Fruit fly (Drosophila melanogaster) whole organism, embryonic: ENCODE measurements around the gene mof.
A peak's percentile ranks its signal among the peaks of the same experiment; 100 is the strongest.

Experiments used
- ATbp ChIP-seq: fragments of 200-800 bp; sonication (Bioruptor generic); optimal IDR thresholded peaks from 2 replicates; lab custom pipeline; 2017; ENCODE audit warnings: missing biosample characterization, mild to moderate bottlenecking, missing genetic modification characterization, missing genetic modification reagents
- Ada2b ChIP-seq: fragments of 200-800 bp; sonication (Bioruptor generic); IDR thresholded peaks from 2 replicates; pipeline ENCODE4 v1.3.6; 2022; ENCODE audit warnings: missing biosample characterization, missing genetic modification characterization
- Asciz ChIP-seq: fragments of 200-800 bp; sonication (Bioruptor generic); optimal IDR thresholded peaks from 2 replicates; lab custom pipeline; 2017; ENCODE audit warnings: missing biosample characterization, mild to moderate bottlenecking, missing genetic modification characterization, missing genetic modification reagents
- Atf6 ChIP-seq: fragments of 200-800 bp; sonication (Bioruptor generic); IDR thresholded peaks from 2 replicates; pipeline ENCODE4 v1.3.6; 2022; ENCODE audit warnings: missing biosample characterization, missing genetic modification characterization
- Blimp-1 ChIP-seq: fragments of 200-800 bp; sonication (Bioruptor generic); optimal IDR thresholded peaks from 3 replicates; lab custom pipeline; 2018; ENCODE audit warnings: missing biosample characterization, missing genetic modification characterization, mild to moderate bottlenecking, moderate library complexity, missing genetic modification reagents
- C15 ChIP-seq: fragments of 200-800 bp; sonication (Bioruptor generic); IDR thresholded peaks from 3 replicates; pipeline ENCODE4 v1.3.6; 2022; ENCODE audit warnings: missing biosample characterization, missing genetic modification characterization
- CG10366 ChIP-seq: fragments of 200-800 bp; sonication (Bioruptor generic); IDR thresholded peaks from 2 replicates; pipeline ENCODE4 v1.3.6; 2022; ENCODE audit warnings: missing biosample characterization, missing genetic modification characterization
- CG11723 ChIP-seq: fragments of 200-800 bp; sonication (Bioruptor generic); optimal IDR thresholded peaks from 2 replicates; lab custom pipeline; 2017; ENCODE audit warnings: missing biosample characterization, mild to moderate bottlenecking, missing genetic modification characterization
- CG12071 ChIP-seq: fragments of 200-800 bp; sonication (Bioruptor generic); optimal IDR thresholded peaks from 3 replicates; lab custom pipeline; 2018; ENCODE audit warnings: missing biosample characterization, mild to moderate bottlenecking, missing genetic modification characterization
- CG12299 ChIP-seq: fragments of 200-800 bp; sonication (Bioruptor generic); optimal IDR thresholded peaks from 2 replicates; lab custom pipeline; 2018; ENCODE audit warnings: missing biosample characterization, mild to moderate bottlenecking, missing genetic modification characterization
- CG15269 ChIP-seq: fragments of 200-800 bp; sonication (Bioruptor generic); optimal IDR thresholded peaks from 2 replicates; lab custom pipeline; 2018; ENCODE audit warnings: missing biosample characterization, mild to moderate bottlenecking, missing genetic modification characterization, moderate library complexity
- CG15514 ChIP-seq: fragments of 200-800 bp; sonication (Bioruptor generic); optimal IDR thresholded peaks from 3 replicates; lab custom pipeline; 2017; ENCODE audit warnings: missing biosample characterization, missing genetic modification characterization, mild to moderate bottlenecking, moderate library complexity, missing genetic modification reagents
- CG17359 ChIP-seq: fragments of 200-800 bp; sonication (Bioruptor generic); optimal IDR thresholded peaks from 3 replicates; lab custom pipeline; 2018; ENCODE audit warnings: missing biosample characterization, mild to moderate bottlenecking, missing genetic modification characterization, moderate library complexity
- CG18011 ChIP-seq: fragments of 200-800 bp; sonication (Bioruptor generic); optimal IDR thresholded peaks from 2 replicates; lab custom pipeline; 2017; ENCODE audit warnings: missing biosample characterization, missing genetic modification characterization, mild to moderate bottlenecking, moderate library complexity, missing genotype
- CG2875 ChIP-seq: fragments of 200-800 bp; sonication (Bioruptor generic); optimal IDR thresholded peaks from 2 replicates; lab custom pipeline; 2017; ENCODE audit warnings: missing biosample characterization, mild to moderate bottlenecking, missing genetic modification characterization, missing genetic modification reagents
- CG32772 ChIP-seq: fragments of 200-800 bp; sonication (Bioruptor generic); IDR thresholded peaks from 2 replicates; pipeline ENCODE4 v1.3.6; 2022; ENCODE audit warnings: missing biosample characterization, missing genetic modification characterization
- CG4404 ChIP-seq: fragments of 200-800 bp; sonication (Bioruptor generic); IDR thresholded peaks from 2 replicates; pipeline ENCODE4 v1.3.6; 2022; ENCODE audit warnings: missing biosample characterization, missing genetic modification characterization
- CG6175 ChIP-seq: fragments of 200-800 bp; sonication (Bioruptor generic); IDR thresholded peaks from 3 replicates; pipeline ENCODE4 v1.3.6; 2022; ENCODE audit warnings: missing biosample characterization, missing genetic modification characterization
- CG7745 ChIP-seq: fragments of 200-800 bp; sonication (Bioruptor generic); optimal IDR thresholded peaks from 2 replicates; lab custom pipeline; 2018; ENCODE audit warnings: missing biosample characterization, mild to moderate bottlenecking, missing genetic modification characterization, moderate library complexity
- CG7839 ChIP-seq: fragments of 200-800 bp; sonication (Bioruptor generic); optimal IDR thresholded peaks from 3 replicates; lab custom pipeline; 2018; ENCODE audit warnings: missing biosample characterization, mild to moderate bottlenecking, missing genetic modification characterization, moderate library complexity
- CG7963 ChIP-seq: fragments of 200-800 bp; sonication (Bioruptor generic); IDR thresholded peaks from 3 replicates; pipeline ENCODE4 v1.3.6; 2022; ENCODE audit warnings: missing biosample characterization, missing genetic modification characterization; ENCODE audit not compliant: partially characterized antibody
- CoRest ChIP-seq: fragments of 200-800 bp; sonication (Bioruptor generic); optimal IDR thresholded peaks from 3 replicates; lab custom pipeline; 2018; ENCODE audit warnings: missing biosample characterization, mild to moderate bottlenecking, missing genetic modification characterization, moderate library complexity
- Dad ChIP-seq: fragments of 200-800 bp; sonication (Bioruptor generic); optimal IDR thresholded peaks from 3 replicates; lab custom pipeline; 2016; ENCODE audit warnings: missing biosample characterization, missing genetic modification characterization
- Dip3 ChIP-seq: fragments of 200-800 bp; sonication (Bioruptor generic); optimal IDR thresholded peaks from 3 replicates; lab custom pipeline; 2016; ENCODE audit warnings: missing biosample characterization, missing genetic modification characterization
- Doc2 ChIP-seq: fragments of 200-800 bp; sonication (Bioruptor generic); IDR thresholded peaks from 2 replicates; pipeline ENCODE4 v1.3.6; 2022; ENCODE audit warnings: missing biosample characterization, missing genetic modification characterization
- ERR ChIP-seq: fragments of 200-800 bp; sonication (Bioruptor generic); optimal IDR thresholded peaks from 2 replicates; lab custom pipeline; 2016; ENCODE audit warnings: missing biosample characterization, missing genetic modification characterization
- GATAe ChIP-seq: fragments of 200-800 bp; sonication (Bioruptor generic); conservative IDR thresholded peaks from 2 replicates; pipeline ENCODE4 v1.3.6; 2022; ENCODE audit warnings: missing biosample characterization, missing genetic modification characterization
- Gug ChIP-seq: fragments of 200-800 bp; sonication (Bioruptor generic); IDR thresholded peaks from 4 replicates; pipeline ENCODE4 v1.3.6; 2022; ENCODE audit warnings: missing biosample characterization, missing genetic modification characterization
- HLH54F ChIP-seq: fragments of 200-800 bp; sonication (Bioruptor generic); optimal IDR thresholded peaks from 3 replicates; lab custom pipeline; 2016; ENCODE audit warnings: missing biosample characterization, missing genetic modification characterization
- HmgZ ChIP-seq: fragments of 200-800 bp; sonication (Bioruptor generic); optimal IDR thresholded peaks from 2 replicates; lab custom pipeline; 2018; ENCODE audit warnings: missing biosample characterization, mild to moderate bottlenecking, missing genetic modification characterization
- MTF-1 ChIP-seq: fragments of 200-800 bp; sonication (Bioruptor generic); optimal IDR thresholded peaks from 2 replicates; lab custom pipeline; 2018; ENCODE audit warnings: missing biosample characterization, mild to moderate bottlenecking, missing genetic modification characterization, borderline replicate concordance
- Mad ChIP-seq: fragments of 200-800 bp; sonication (Bioruptor generic); optimal IDR thresholded peaks from 2 replicates; lab custom pipeline; 2016; ENCODE audit warnings: missing biosample characterization, missing genetic modification characterization
- Max ChIP-seq: fragments of 200-800 bp; sonication (Bioruptor generic); optimal IDR thresholded peaks from 2 replicates; lab custom pipeline; 2016; ENCODE audit warnings: missing biosample characterization, mild to moderate bottlenecking, missing genetic modification characterization
- Mes4 ChIP-seq: fragments of 200-800 bp; sonication (Bioruptor generic); optimal IDR thresholded peaks from 2 replicates; lab custom pipeline; 2016; ENCODE audit warnings: missing biosample characterization, missing genetic modification characterization
- Ravus ChIP-seq: fragments of 200-800 bp; sonication (Bioruptor generic); IDR thresholded peaks from 2 replicates; pipeline ENCODE4 v1.3.6; 2022; ENCODE audit warnings: missing biosample characterization, missing genetic modification characterization
- al ChIP-seq: fragments of 200-800 bp; sonication (Bioruptor generic); IDR thresholded peaks from 2 replicates; pipeline ENCODE4 v1.3.6; 2022; ENCODE audit warnings: missing biosample characterization, missing genetic modification characterization
- dan ChIP-seq: fragments of 200-800 bp; sonication (Bioruptor generic); IDR thresholded peaks from 2 replicates; pipeline ENCODE4 v1.3.6; 2022; ENCODE audit warnings: missing biosample characterization, missing genetic modification characterization
- dimm ChIP-seq: fragments of 200-800 bp; sonication (Bioruptor generic); IDR thresholded peaks from 2 replicates; pipeline ENCODE4 v1.3.6; 2022; ENCODE audit warnings: missing biosample characterization, missing genetic modification characterization
- fd64A ChIP-seq: fragments of 200-800 bp; sonication (Bioruptor generic); optimal IDR thresholded peaks from 3 replicates; lab custom pipeline; 2018; ENCODE audit warnings: missing biosample characterization, mild to moderate bottlenecking, missing genetic modification characterization
- gcm2 ChIP-seq: fragments of 200-800 bp; sonication (Bioruptor generic); optimal IDR thresholded peaks from 2 replicates; lab custom pipeline; 2016; ENCODE audit warnings: missing biosample characterization, missing genetic modification characterization
- inv ChIP-seq: fragments of 200-800 bp; sonication (Bioruptor generic); IDR thresholded peaks from 2 replicates; pipeline ENCODE4 v1.3.6; 2022; ENCODE audit warnings: missing biosample characterization, missing genetic modification characterization; ENCODE audit not compliant: partially characterized antibody
- jing ChIP-seq: fragments of 200-800 bp; sonication (Bioruptor generic); optimal IDR thresholded peaks from 2 replicates; lab custom pipeline; 2018; ENCODE audit warnings: missing biosample characterization, mild to moderate bottlenecking, missing genetic modification characterization
- lilli ChIP-seq: fragments of 200-800 bp; sonication (Bioruptor generic); optimal IDR thresholded peaks from 3 replicates; lab custom pipeline; 2016; ENCODE audit warnings: missing biosample characterization, missing genetic modification characterization
- mirr ChIP-seq: fragments of 200-800 bp; sonication (Bioruptor generic); optimal IDR thresholded peaks from 3 replicates; lab custom pipeline; 2018; ENCODE audit warnings: missing biosample characterization, mild to moderate bottlenecking, missing genetic modification characterization
- mld ChIP-seq: fragments of 200-800 bp; sonication (Bioruptor generic); IDR thresholded peaks from 3 replicates; pipeline ENCODE4 v1.3.6; 2022; ENCODE audit warnings: missing biosample characterization, missing genetic modification characterization; ENCODE audit not compliant: partially characterized antibody
- nerfin-1 ChIP-seq: fragments of 200-800 bp; sonication (Bioruptor generic); optimal IDR thresholded peaks from 3 replicates; lab custom pipeline; 2019; ENCODE audit warnings: missing biosample characterization, mild to moderate bottlenecking, missing genetic modification characterization, moderate library complexity
- pb ChIP-seq: fragments of 200-800 bp; sonication (Bioruptor generic); optimal IDR thresholded peaks from 3 replicates; lab custom pipeline; 2016; ENCODE audit warnings: missing biosample characterization, missing genetic modification characterization
- pzg ChIP-seq: fragments of 200-800 bp; sonication (Bioruptor generic); optimal IDR thresholded peaks from 3 replicates; lab custom pipeline; 2018; ENCODE audit warnings: missing biosample characterization, mild to moderate bottlenecking, missing genetic modification characterization, moderate library complexity
- scrt ChIP-seq: fragments of 200-800 bp; sonication (Bioruptor generic); optimal IDR thresholded peaks from 2 replicates; lab custom pipeline; 2018; ENCODE audit warnings: missing biosample characterization, mild to moderate bottlenecking, missing genetic modification characterization, moderate library complexity
- usp ChIP-seq: fragments of >200 bp; optimal IDR thresholded peaks from 2 replicates; lab custom pipeline; 2017; ENCODE audit warnings: missing biosample characterization, missing genetic modification characterization
- wek ChIP-seq: fragments of 200-800 bp; sonication (Bioruptor generic); optimal IDR thresholded peaks from 3 replicates; lab custom pipeline; 2018; ENCODE audit warnings: missing biosample characterization, mild to moderate bottlenecking, missing genetic modification characterization, moderate library complexity

The mof gene

DNA sequence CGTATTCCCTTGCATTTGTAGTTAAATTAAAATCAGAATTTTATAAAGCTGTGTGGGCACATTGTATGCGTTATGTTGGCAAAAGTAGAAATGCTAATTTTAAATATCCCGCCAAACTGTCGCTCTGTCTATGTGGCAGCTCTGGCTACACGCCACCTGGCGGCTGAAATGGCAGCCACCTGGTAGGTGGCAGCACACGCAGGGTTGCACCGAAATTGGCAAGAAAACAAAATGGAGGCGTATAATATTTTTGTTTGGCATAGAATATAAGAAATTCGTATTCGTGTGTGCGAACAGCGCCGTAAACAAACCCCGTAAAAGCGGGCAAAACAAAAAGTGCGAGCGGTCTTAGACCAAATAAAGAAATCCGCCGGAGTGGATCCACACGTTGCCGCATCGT, 31.3 kb upstream of the mof start, which contains the start of gene CG12236 (continued):
- TF ChIP-seq Mad (GFP tag; lab: Kevin White, UChicago) (peak; percentile 4), CG7745 (no peak), pzg (GFP tag; lab: Kevin White, UChicago) (peak; percentile 97), dan (no peak), lilli (GFP tag; lab: Kevin White, UChicago) (peak; percentile 49), ATbp (GFP tag; lab: Kevin White, UChicago) (peak; percentile 15), CG12071 (GFP tag; lab: Kevin White, UChicago) (no peak), Atf6 (no peak), ERR (peak; percentile 20), Gug (GFP tag; lab: Robert Waterston, UW) (no peak), CG15514 (GFP tag; lab: Kevin White, UChicago) (peak; percentile 89), Dip3 (GFP tag; lab: Kevin White, UChicago) (peak; percentile 34), scrt (no peak), wek (GFP tag; lab: Kevin White, UChicago) (no peak), CG15269 (tag; lab: Kevin White, UChicago) (no peak), HLH54F (GFP tag; lab: Kevin White, UChicago) (peak; percentile 24), Blimp-1 (no peak), CG7839 (tag; lab: Kevin White, UChicago) (peak; percentile 36), CG12299 (tag; lab: Kevin White, UChicago) (no peak), Asciz (GFP tag; lab: Kevin White, UChicago) (no peak), usp (GFP tag; lab: Kevin White, UChicago) (no peak), CG6175 (GFP tag; lab: Robert Waterston, UW) (no peak; the same call in 2 of the 3 replicates), CG18011 (GFP tag; lab: Kevin White, UChicago) (no peak), dimm (GFP tag; lab: Robert Waterston, UW) (no peak), fd64A (GFP tag; lab: Kevin White, UChicago) (no peak), gcm2 (GFP tag; lab: Kevin White, UChicago) (peak; percentile 40), HmgZ (tag; lab: Kevin White, UChicago) (peak; percentile 85), CG2875 (GFP tag; lab: Kevin White, UChicago) (no peak), C15 (no peak), GATAe (no peak), CG11723 (no peak), inv (GFP tag; lab: Robert Waterston, UW) (no peak), nerfin-1 (peak; percentile 4), al (no peak), CG7963 (GFP tag; lab: Robert Waterston, UW) (no peak), mirr (peak; percentile 39), mld (GFP tag; lab: Robert Waterston, UW) (no peak), Doc2 (GFP tag; lab: Robert Waterston, UW) (no peak), CG32772 (GFP tag; lab: Robert Waterston, UW) (no peak), MTF-1 (GFP tag; lab: Kevin White, UChicago) (peak; percentile 63), CoRest (tag; lab: Kevin White, UChicago) (peak; percentile 65), Max (GFP tag; lab: Kevin White, UChicago) (peak; percentile 20), pb (GFP tag; lab: Kevin White, UChicago) (no peak), Ravus (GFP tag; lab: Robert Waterston, UW) (no peak), CG10366 (GFP tag; lab: Robert Waterston, UW) (no peak), jing (GFP tag; lab: Kevin White, UChicago) (no peak), Ada2b (no peak), Dad (GFP tag; lab: Kevin White, UChicago) (no peak), CG17359 (tag; lab: Kevin White, UChicago) (peak; percentile 32), Mes4 (peak; percentile 1), CG4404 (GFP tag; lab: Robert Waterston, UW) (no peak)
